Worm (Caenorhabditis elegans) whole organism, mixed stage, embryonic: ENCODE measurements around the gene spv-1.
A peak's percentile ranks its signal among the peaks of the same experiment; 100 is the strongest.

Source experiments
- M03D4.4 ChIP-seq: sonication (generic microtip); optimal IDR thresholded peaks from 2 replicates; lab custom pipeline; 2017; ENCODE audit warnings: mild to moderate bottlenecking, missing genetic modification characterization, missing compliant biosample characterization
- bed-3 ChIP-seq: fragments of 200-800 bp; sonication (Bioruptor generic); optimal IDR thresholded peaks from 3 replicates; lab custom pipeline; 2018; ENCODE audit warnings: mild to moderate bottlenecking, missing genetic modification characterization, moderate library complexity, missing compliant biosample characterization
- blmp-1 ChIP-seq: fragments of 150-350 bp; optimal IDR thresholded peaks from 2 replicates; lab custom pipeline; 2014; ENCODE audit warnings: missing biosample characterization, missing genetic modification characterization
- ceh-39 ChIP-seq: fragments of 150-350 bp; optimal IDR thresholded peaks from 2 replicates; lab custom pipeline; 2014; ENCODE audit warnings: missing biosample characterization, missing genetic modification characterization
- ceh-43 ChIP-seq: fragments of 200-800 bp; sonication (Bioruptor generic); optimal IDR thresholded peaks from 2 replicates; lab custom pipeline; 2018; ENCODE audit warnings: mild to moderate bottlenecking, missing genetic modification characterization, moderate library complexity, missing compliant biosample characterization
- ceh-83 ChIP-seq: fragments of 200-800 bp; sonication (Bioruptor generic); optimal IDR thresholded peaks from 2 replicates; lab custom pipeline; 2018; ENCODE audit warnings: mild to moderate bottlenecking, missing genetic modification characterization, missing compliant biosample characterization
- ces-1 ChIP-seq: fragments of 150-350 bp; optimal IDR thresholded peaks from 2 replicates; lab custom pipeline; 2014; ENCODE audit warnings: missing biosample characterization, missing genetic modification reagents, missing genetic modification characterization
- cnd-1 ChIP-seq: fragments of 200-800 bp; sonication (Bioruptor generic); optimal IDR thresholded peaks from 2 replicates; lab custom pipeline; 2018; ENCODE audit warnings: mild to moderate bottlenecking, missing genetic modification characterization, missing compliant biosample characterization
- drap-1 ChIP-seq: fragments of 200-800 bp; sonication (Bioruptor generic); optimal IDR thresholded peaks from 3 replicates; lab custom pipeline; 2018; ENCODE audit warnings: mild to moderate bottlenecking, missing genetic modification characterization, missing compliant biosample characterization
- elt-1 ChIP-seq: sonication (generic microtip); optimal IDR thresholded peaks from 2 replicates; lab custom pipeline; 2017; ENCODE audit warnings: missing genetic modification characterization, mild to moderate bottlenecking, missing compliant biosample characterization, antibody characterized with exemption, moderate library complexity, borderline replicate concordance; ENCODE audit not compliant: insufficient read depth
- elt-3 ChIP-seq: fragments of 150-350 bp; optimal IDR thresholded peaks from 2 replicates; lab custom pipeline; 2014; ENCODE audit warnings: missing biosample characterization, missing genetic modification characterization
- flh-1 ChIP-seq: fragments of 200-800 bp; sonication (Bioruptor generic); optimal IDR thresholded peaks from 2 replicates; lab custom pipeline; 2018; ENCODE audit warnings: mild to moderate bottlenecking, missing genetic modification characterization, moderate library complexity, missing compliant biosample characterization
- ham-2 ChIP-seq: fragments of 200-800 bp; sonication (Bioruptor generic); optimal IDR thresholded peaks from 2 replicates; lab custom pipeline; 2018; ENCODE audit warnings: mild to moderate bottlenecking, missing genetic modification characterization, missing compliant biosample characterization
- hlh-1 ChIP-seq: fragments of 150-350 bp; optimal IDR thresholded peaks from 2 replicates; lab custom pipeline; 2014; ENCODE audit warnings: missing biosample characterization, missing genetic modification reagents, missing genetic modification characterization
- lin-13 ChIP-seq: fragments of 150-350 bp; optimal IDR thresholded peaks from 2 replicates; lab custom pipeline; 2014; ENCODE audit warnings: missing biosample characterization, missing genetic modification characterization
- lin-32 ChIP-seq: fragments of 200-800 bp; sonication (Bioruptor generic); optimal IDR thresholded peaks from 2 replicates; lab custom pipeline; 2018; ENCODE audit warnings: mild to moderate bottlenecking, missing genetic modification characterization, missing compliant biosample characterization
- lsy-2 ChIP-seq: fragments of 150-350 bp; optimal IDR thresholded peaks from 2 replicates; lab custom pipeline; 2014; ENCODE audit warnings: missing biosample characterization, missing genetic modification characterization
- mab-5 ChIP-seq: fragments of 150-350 bp; optimal IDR thresholded peaks from 2 replicates; lab custom pipeline; 2014; ENCODE audit warnings: missing biosample characterization, missing genetic modification characterization
- mep-1 ChIP-seq: fragments of 150-350 bp; optimal IDR thresholded peaks from 2 replicates; lab custom pipeline; 2017; ENCODE audit warnings: missing biosample characterization, missing genetic modification reagents, missing genetic modification characterization, inconsistent platforms
- mls-2 ChIP-seq: sonication (generic microtip); optimal IDR thresholded peaks from 2 replicates; lab custom pipeline; 2016; ENCODE audit warnings: mild to moderate bottlenecking, missing genetic modification characterization, moderate library complexity, missing compliant biosample characterization
- nhr-2 ChIP-seq: fragments of 150-350 bp; optimal IDR thresholded peaks from 2 replicates; lab custom pipeline; 2014; ENCODE audit warnings: missing biosample characterization, missing genetic modification characterization
- nhr-237 ChIP-seq: fragments of 150-350 bp; optimal IDR thresholded peaks from 2 replicates; lab custom pipeline; 2014; ENCODE audit warnings: missing biosample characterization, missing genetic modification characterization
- nhr-28 ChIP-seq: fragments of 150-350 bp; optimal IDR thresholded peaks from 2 replicates; lab custom pipeline; 2014; ENCODE audit warnings: missing biosample characterization, missing genetic modification characterization
- nhr-76 ChIP-seq: sonication (generic microtip); optimal IDR thresholded peaks from 2 replicates; lab custom pipeline; 2017; ENCODE audit warnings: missing biosample characterization, missing genetic modification characterization
- pha-4 ChIP-seq: fragments of 150-350 bp; optimal IDR thresholded peaks from 2 replicates; lab custom pipeline; 2018; ENCODE audit warnings: missing biosample characterization, missing genetic modification reagents, missing genetic modification characterization
- sem-2 ChIP-seq: fragments of 200-800 bp; sonication (Bioruptor generic); optimal IDR thresholded peaks from 2 replicates; lab custom pipeline; 2018; ENCODE audit warnings: mild to moderate bottlenecking, missing genetic modification characterization, missing compliant biosample characterization
- snpc-4 ChIP-seq: fragments of 150-350 bp; optimal IDR thresholded peaks from 2 replicates; lab custom pipeline; 2014; ENCODE audit warnings: missing biosample characterization, missing genetic modification characterization
- sptf-1 ChIP-seq: sonication (generic microtip); optimal IDR thresholded peaks from 2 replicates; lab custom pipeline; 2017; ENCODE audit warnings: mild to moderate bottlenecking, missing genetic modification characterization, moderate library complexity, missing compliant biosample characterization
- tbx-8 ChIP-seq: fragments of 200-800 bp; sonication (Bioruptor generic); optimal IDR thresholded peaks from 2 replicates; lab custom pipeline; 2018; ENCODE audit warnings: mild to moderate bottlenecking, missing genetic modification characterization, moderate library complexity, missing compliant biosample characterization
- unc-120 ChIP-seq: sonication (generic microtip); optimal IDR thresholded peaks from 2 replicates; lab custom pipeline; 2017; ENCODE audit warnings: missing genetic modification characterization, missing compliant biosample characterization; ENCODE audit not compliant: poor library complexity, severe bottlenecking
- unc-39 ChIP-seq: fragments of 150-350 bp; optimal IDR thresholded peaks from 2 replicates; lab custom pipeline; 2014; ENCODE audit warnings: missing biosample characterization, missing genetic modification characterization
- unc-62 ChIP-seq: fragments of 150-350 bp; optimal IDR thresholded peaks from 2 replicates; lab custom pipeline; 2014; ENCODE audit warnings: missing biosample characterization, missing genetic modification reagents, missing genetic modification characterization
- zip-8 ChIP-seq: fragments of 150-350 bp; optimal IDR thresholded peaks from 2 replicates; lab custom pipeline; 2014; ENCODE audit warnings: missing biosample characterization, missing genetic modification characterization
- ztf-11 ChIP-seq: fragments of 150-350 bp; optimal IDR thresholded peaks from 2 replicates; lab custom pipeline; 2014; ENCODE audit warnings: missing biosample characterization, missing genetic modification characterization

spv-1 gene

DNA sequence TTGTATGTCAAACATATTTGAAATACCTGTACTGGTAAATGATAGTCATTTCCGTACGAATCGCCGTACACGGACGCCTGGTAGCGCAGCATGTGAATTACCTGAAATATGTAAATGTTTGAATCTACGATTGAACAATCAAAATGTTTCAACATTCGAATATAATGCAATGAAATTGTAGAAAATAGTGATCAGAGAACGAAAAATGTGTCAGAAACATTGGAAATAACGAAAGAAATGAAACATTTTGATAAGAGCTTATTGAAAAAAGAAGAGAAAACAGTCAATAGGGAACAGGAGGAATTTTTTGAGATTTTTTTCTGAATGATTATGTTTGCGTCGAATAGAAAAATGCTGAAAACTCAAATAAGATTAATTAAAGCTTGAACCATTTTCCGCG, 58.4 kb downstream of the spv-1 start, which contains the start of gene ztf-17:
Gene ztf-17, minus strand, starts transcription at position 101 of the 400 bp plus-strand sequence.
- TF ChIP-seq sem-2 (GFP tag; lab: Kevin White, UChicago), result no peak
- no peak for TF ChIP-seq lsy-2
- TF ChIP-seq blmp-1 (tag; lab: Kevin White, UChicago), result no peak
- no peak for TF ChIP-seq tbx-8 (GFP tag; lab: Kevin White, UChicago)
- TF ChIP-seq mep-1, result no peak
- no peak for TF ChIP-seq mab-5 (tag; lab: Kevin White, UChicago)
- no peak for TF ChIP-seq nhr-237 (tag; lab: Kevin White, UChicago)
- TF ChIP-seq mls-2, result no peak
- TF ChIP-seq nhr-2, result no peak
- no peak for TF ChIP-seq cnd-1 (tag; lab: Kevin White, UChicago)
- no peak for TF ChIP-seq ces-1 (GFP tag; lab: Kevin White, UChicago)
- TF ChIP-seq elt-3 (tag; lab: Kevin White, UChicago), result no peak
- no peak for TF ChIP-seq unc-39 (tag; lab: Kevin White, UChicago)
- no peak for TF ChIP-seq lin-32 (GFP tag; lab: Kevin White, UChicago)
- TF ChIP-seq zip-8 (tag; lab: Kevin White, UChicago), result no peak
- TF ChIP-seq nhr-76, result no peak
- TF ChIP-seq M03D4.4 (tag; lab: Kevin White, UChicago), result no peak
- TF ChIP-seq nhr-28 (tag; lab: Kevin White, UChicago), result no peak
- no peak for TF ChIP-seq lin-13 (tag; lab: Kevin White, UChicago)

DNA sequence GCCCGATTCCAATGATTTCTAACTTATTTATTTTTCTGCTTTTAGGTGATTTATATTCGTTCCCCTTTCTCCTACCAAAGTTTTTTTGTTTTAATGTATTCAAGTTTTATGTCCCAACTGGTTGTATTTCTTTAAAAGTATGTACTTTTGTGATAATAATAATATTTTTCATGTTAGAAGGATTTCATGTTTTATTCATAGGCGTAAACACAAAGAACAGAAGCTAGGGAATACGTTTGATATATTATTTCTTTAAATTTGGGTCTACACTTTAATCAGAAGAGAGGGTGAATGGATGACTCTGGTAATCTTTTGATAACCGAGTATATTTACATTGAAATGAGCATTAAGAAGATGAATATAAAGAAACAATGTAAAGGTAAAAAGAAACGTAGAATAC, 62.4 kb downstream of the spv-1 start:
- TF ChIP-seq elt-1 (tag; lab: Kevin White, UChicago) (no peak), lin-13 (tag; lab: Kevin White, UChicago) (no peak), unc-120 (no peak), hlh-1 (tag; lab: Kevin White, UChicago) (no peak), nhr-28 (tag; lab: Kevin White, UChicago) (no peak)
- TF ChIP-seq, all 35 proteins: peak for 0

DNA sequence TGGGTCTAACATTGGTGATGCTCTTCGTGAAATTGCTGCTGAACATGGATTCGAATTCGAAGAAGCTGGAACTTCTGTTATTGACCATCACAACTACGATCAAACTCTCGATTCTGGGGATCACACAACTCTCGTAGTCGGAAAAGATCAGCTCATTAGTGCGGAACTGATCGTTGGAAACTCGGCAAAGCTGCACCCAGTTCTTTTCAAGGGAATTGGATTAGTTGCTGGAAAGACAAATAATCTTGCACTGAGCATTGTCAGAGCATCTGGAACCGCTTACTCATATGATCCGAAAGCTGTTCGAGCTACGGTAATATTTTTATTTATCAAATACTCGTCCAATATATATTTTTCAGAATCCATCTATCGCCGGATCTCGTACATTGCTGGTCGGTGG, 63.6 kb downstream of the spv-1 start:
- TF ChIP-seq ztf-11 (tag; lab: Kevin White, UChicago) (no peak), tbx-8 (GFP tag; lab: Kevin White, UChicago) (no peak), ham-2 (no peak), ceh-83 (GFP tag; lab: Kevin White, UChicago) (no peak), mab-5 (tag; lab: Kevin White, UChicago) (no peak), sptf-1 (tag; lab: Kevin White, UChicago) (no peak), M03D4.4 (tag; lab: Kevin White, UChicago) (no peak), nhr-237 (tag; lab: Kevin White, UChicago) (no peak), nhr-2 (no peak), blmp-1 (tag; lab: Kevin White, UChicago) (no peak), lin-13 (tag; lab: Kevin White, UChicago) (no peak)

DNA sequence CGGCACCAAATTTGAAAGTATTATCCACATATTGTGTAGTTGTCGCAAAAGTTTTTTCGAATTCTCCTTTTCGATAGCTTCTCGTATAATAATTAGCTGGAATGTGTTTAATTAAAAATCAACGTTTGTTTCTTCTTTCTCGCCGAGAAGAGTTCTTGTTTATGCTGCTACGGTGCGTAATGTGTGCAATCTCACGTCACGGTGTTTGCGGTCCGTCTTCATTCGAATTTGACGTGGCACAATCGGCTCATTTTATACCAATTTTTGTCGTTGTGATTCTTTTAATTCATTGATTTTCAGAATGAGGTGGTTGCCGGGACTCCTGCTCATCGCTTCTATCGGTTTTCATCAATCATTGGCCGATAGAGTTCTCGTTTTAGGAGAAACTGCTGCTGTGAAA, 64.3 kb downstream of the spv-1 start, which contains the start of gene ostb-1:
Gene ostb-1, plus strand, starts transcription at position 301 of the 400 bp plus-strand sequence.
- TF ChIP-seq snpc-4 (tag; lab: Kevin White, UChicago) (no peak), ceh-39 (tag; lab: Kevin White, UChicago) (no peak), flh-1 (GFP tag; lab: Kevin White, UChicago) (no peak), ceh-43 (no peak), tbx-8 (GFP tag; lab: Kevin White, UChicago) (no peak), nhr-237 (tag; lab: Kevin White, UChicago) (no peak), mab-5 (tag; lab: Kevin White, UChicago) (no peak), pha-4 (tag; lab: Kevin White, UChicago) (peak; percentile 19), ceh-83 (GFP tag; lab: Kevin White, UChicago) (no peak), hlh-1 (tag; lab: Kevin White, UChicago) (no peak), nhr-2 (no peak), ces-1 (GFP tag; lab: Kevin White, UChicago) (peak; percentile 19), lin-13 (tag; lab: Kevin White, UChicago) (no peak), nhr-76 (no peak), ham-2 (no peak), lsy-2 (peak; percentile 79), sem-2 (GFP tag; lab: Kevin White, UChicago) (no peak), unc-62 (GFP tag; lab: Kevin White, UChicago) (no peak), zip-8 (tag; lab: Kevin White, UChicago) (no peak), mls-2 (no peak), lin-32 (GFP tag; lab: Kevin White, UChicago) (no peak), blmp-1 (tag; lab: Kevin White, UChicago) (no peak), bed-3 (GFP tag; lab: Kevin White, UChicago) (no peak), drap-1 (GFP tag; lab: Kevin White, UChicago) (no peak), nhr-28 (tag; lab: Kevin White, UChicago) (no peak), unc-120 (no peak), unc-39 (tag; lab: Kevin White, UChicago) (no peak), mep-1 (peak; percentile 18)
